Fruit fly (Drosophila melanogaster) whole organism, embryonic: ENCODE results near the gene CG17612.

Source experiments
- Atf6 ChIP-seq: fragments of 200-800 bp; sonication (Bioruptor generic); IDR thresholded peaks from 2 replicates; pipeline ENCODE4 v1.3.6; 2022; ENCODE audit warnings: missing biosample characterization, missing genetic modification characterization
- Bdp1 ChIP-seq: fragments of 200-800 bp; sonication (Bioruptor generic); optimal IDR thresholded peaks from 3 replicates; lab custom pipeline; 2016; ENCODE audit warnings: missing biosample characterization, missing genetic modification characterization
- C15 ChIP-seq: fragments of 200-800 bp; sonication (Bioruptor generic); IDR thresholded peaks from 3 replicates; pipeline ENCODE4 v1.3.6; 2022; ENCODE audit warnings: missing biosample characterization, missing genetic modification characterization
- CG10321 ChIP-seq: fragments of 200-800 bp; sonication (Bioruptor generic); IDR thresholded peaks from 2 replicates; pipeline ENCODE4 v1.3.6; 2022; ENCODE audit warnings: missing biosample characterization, missing genetic modification characterization
- CG14014 ChIP-seq: fragments of 200-800 bp; sonication (Bioruptor generic); IDR thresholded peaks from 2 replicates; pipeline ENCODE4 v1.3.6; 2022; ENCODE audit warnings: missing biosample characterization, missing genetic modification characterization
- CG14667 ChIP-seq: fragments of 200-800 bp; sonication (Bioruptor generic); IDR thresholded peaks from 2 replicates; pipeline ENCODE4 v1.3.6; 2022; ENCODE audit warnings: missing biosample characterization, missing genetic modification characterization
- CG15601 ChIP-seq: fragments of 200-800 bp; sonication (Bioruptor generic); optimal IDR thresholded peaks from 3 replicates; lab custom pipeline; 2019; ENCODE audit warnings: missing biosample characterization, mild to moderate bottlenecking, missing genetic modification characterization, moderate library complexity
- CG17328 ChIP-seq: fragments of 200-800 bp; sonication (Bioruptor generic); IDR thresholded peaks from 2 replicates; pipeline ENCODE4 v1.3.6; 2022; ENCODE audit warnings: missing biosample characterization, missing genetic modification characterization
- CG17612 ChIP-seq: fragments of 200-800 bp; sonication (Bioruptor generic); IDR thresholded peaks from 2 replicates; pipeline ENCODE4 v1.3.6; 2022; ENCODE audit warnings: missing biosample characterization, missing genetic modification characterization
- CG2199 ChIP-seq: fragments of 200-800 bp; sonication (Bioruptor generic); IDR thresholded peaks from 3 replicates; pipeline ENCODE4 v1.3.6; 2022; ENCODE audit warnings: missing biosample characterization, missing genetic modification characterization
- CG4617 ChIP-seq: fragments of 200-800 bp; sonication (Bioruptor generic); optimal IDR thresholded peaks from 3 replicates; lab custom pipeline; 2016; ENCODE audit warnings: missing biosample characterization, missing genetic modification characterization, borderline replicate concordance
- CG6791 ChIP-seq: fragments of 200-800 bp; sonication (Bioruptor generic); IDR thresholded peaks from 3 replicates; pipeline ENCODE4 v1.3.6; 2022; ENCODE audit warnings: missing biosample characterization, missing genetic modification characterization; ENCODE audit not compliant: partially characterized antibody
- CG9215 ChIP-seq: fragments of 200-800 bp; sonication (Bioruptor generic); IDR thresholded peaks from 2 replicates; pipeline ENCODE4 v1.3.6; 2022; ENCODE audit warnings: missing biosample characterization, missing genetic modification characterization
- CG9437 ChIP-seq: fragments of 200-800 bp; sonication (Bioruptor generic); optimal IDR thresholded peaks from 2 replicates; lab custom pipeline; 2018; ENCODE audit warnings: missing biosample characterization, mild to moderate bottlenecking, missing genetic modification characterization
- Dip2 ChIP-seq: fragments of 200-800 bp; sonication (Bioruptor generic); IDR thresholded peaks from 2 replicates; pipeline ENCODE4 v1.3.6; 2022; ENCODE audit warnings: missing biosample characterization, missing genetic modification characterization
- Ets65A ChIP-seq: fragments of 200-800 bp; sonication (Bioruptor generic); peaks from one replicate; lab custom pipeline; 2016; ENCODE audit warnings: missing biosample characterization, missing genetic modification characterization
- H2.0 ChIP-seq: fragments of 200-800 bp; sonication (Bioruptor generic); IDR thresholded peaks from 2 replicates; pipeline ENCODE4 v1.3.6; 2022; ENCODE audit warnings: missing biosample characterization, missing genetic modification characterization
- Lim3 ChIP-seq: fragments of 200-800 bp; sonication (Bioruptor generic); IDR thresholded peaks from 2 replicates; pipeline ENCODE4 v1.3.6; 2022; ENCODE audit warnings: missing biosample characterization, missing genetic modification characterization
- Med ChIP-seq: fragments of 200-800 bp; sonication (Bioruptor generic); peaks from one replicate; lab custom pipeline; 2016; ENCODE audit warnings: missing biosample characterization, missing genetic modification characterization, mild to moderate bottlenecking, inconsistent platforms, moderate library complexity
- NFAT ChIP-seq: fragments of 200-800 bp; sonication (Bioruptor generic); IDR thresholded peaks from 2 replicates; pipeline ENCODE4 v1.3.6; 2022; ENCODE audit warnings: missing biosample characterization, missing genetic modification characterization
- Nf-YA ChIP-seq: fragments of 200-800 bp; sonication (Bioruptor generic); IDR thresholded peaks from 2 replicates; pipeline ENCODE4 v1.3.6; 2022; ENCODE audit warnings: missing biosample characterization, missing genetic modification characterization
- Nf-YB ChIP-seq: fragments of 200-800 bp; sonication (Bioruptor generic); optimal IDR thresholded peaks from 3 replicates; lab custom pipeline; 2019; ENCODE audit warnings: missing biosample characterization, mild to moderate bottlenecking, missing genetic modification characterization, moderate library complexity
- Oaz ChIP-seq: fragments of 200-800 bp; sonication (Bioruptor generic); IDR thresholded peaks from 2 replicates; pipeline ENCODE4 v1.3.6; 2022; ENCODE audit warnings: missing biosample characterization, missing genetic modification characterization
- Optix ChIP-seq: fragments of 200-800 bp; sonication (Bioruptor generic); IDR thresholded peaks from 3 replicates; pipeline ENCODE4 v1.3.6; 2022; ENCODE audit warnings: missing biosample characterization, missing genetic modification characterization
- Six4 ChIP-seq: fragments of 200-800 bp; sonication (Bioruptor generic); optimal IDR thresholded peaks from 2 replicates; lab custom pipeline; 2016; ENCODE audit warnings: missing biosample characterization, missing genetic modification characterization
- ase ChIP-seq: fragments of 200-800 bp; sonication (Bioruptor generic); IDR thresholded peaks from 3 replicates; pipeline ENCODE4 v1.3.6; 2022; ENCODE audit warnings: missing biosample characterization, missing genetic modification characterization
- bbx ChIP-seq: fragments of 200-800 bp; sonication (Bioruptor generic); IDR thresholded peaks from 2 replicates; pipeline ENCODE4 v1.3.6; 2022; ENCODE audit warnings: missing biosample characterization, missing genetic modification characterization; ENCODE audit not compliant: partially characterized antibody
- chinmo ChIP-seq: fragments of 200-800 bp; sonication (Bioruptor generic); IDR thresholded peaks from 4 replicates; pipeline ENCODE4 v1.3.6; 2022; ENCODE audit warnings: missing biosample characterization, missing genetic modification characterization; ENCODE audit not compliant: partially characterized antibody
- dpn ChIP-seq, 2 experiments: fragments of 200-800 bp; sonication (Bioruptor generic); optimal IDR thresholded peaks; 3 replicates each; lab custom pipeline; 2016; ENCODE audit warnings: missing biosample characterization in 2 of 2, missing genetic modification characterization in 2 of 2
- ems ChIP-seq: fragments of 200-800 bp; sonication (Bioruptor generic); optimal IDR thresholded peaks from 3 replicates; lab custom pipeline; 2016; ENCODE audit warnings: missing biosample characterization, missing genetic modification characterization
- gro ChIP-seq: fragments of 200-800 bp; sonication (Bioruptor generic); optimal IDR thresholded peaks from 2 replicates; lab custom pipeline; 2016; ENCODE audit warnings: missing biosample characterization, missing genetic modification characterization
- hb ChIP-seq: fragments of 200-800 bp; sonication (Bioruptor generic); IDR thresholded peaks from 3 replicates; pipeline ENCODE4 v1.3.6; 2022; ENCODE audit warnings: missing biosample characterization, missing genetic modification characterization; ENCODE audit not compliant: partially characterized antibody
- ind ChIP-seq: fragments of 200-800 bp; sonication (Bioruptor generic); optimal IDR thresholded peaks from 3 replicates; lab custom pipeline; 2016; ENCODE audit warnings: missing biosample characterization, missing genetic modification characterization
- kah ChIP-seq: fragments of 200-800 bp; sonication (Bioruptor generic); optimal IDR thresholded peaks from 2 replicates; lab custom pipeline; 2018; ENCODE audit warnings: missing biosample characterization, mild to moderate bottlenecking, missing genetic modification characterization
- knrl ChIP-seq: fragments of 200-800 bp; sonication (Bioruptor generic); IDR thresholded peaks from 3 replicates; pipeline ENCODE4 v1.3.6; 2022; ENCODE audit warnings: missing biosample characterization, missing genetic modification characterization; ENCODE audit not compliant: partially characterized antibody
- lab ChIP-seq: fragments of 200-800 bp; sonication (Bioruptor generic); optimal IDR thresholded peaks from 3 replicates; lab custom pipeline; 2017; ENCODE audit warnings: missing biosample characterization, missing genetic modification characterization, mild to moderate bottlenecking, moderate library complexity, missing genetic modification reagents
- lmd ChIP-seq: fragments of 200-800 bp; sonication (Bioruptor generic); IDR thresholded peaks from 2 replicates; pipeline ENCODE4 v1.3.6; 2022; ENCODE audit warnings: missing biosample characterization, missing genetic modification characterization
- lov ChIP-seq, 2 experiments: fragments of 200-800 bp in 1 of 2; fragments of >200 bp in 1 of 2; sonication (Bioruptor generic) in 1 of 2; IDR thresholded peaks in 1 of 2; optimal IDR thresholded peaks in 1 of 2; 2 replicates in 1 of 2; 3 replicates in 1 of 2; pipeline versions ENCODE4 v1.3.6 to Lab custom; 2017 to 2022; ENCODE audit warnings: missing biosample characterization in 1 of 2, missing genetic modification characterization in 1 of 2
- mirr ChIP-seq: fragments of 200-800 bp; sonication (Bioruptor generic); optimal IDR thresholded peaks from 3 replicates; lab custom pipeline; 2018; ENCODE audit warnings: missing biosample characterization, mild to moderate bottlenecking, missing genetic modification characterization
- mld ChIP-seq: fragments of 200-800 bp; sonication (Bioruptor generic); IDR thresholded peaks from 3 replicates; pipeline ENCODE4 v1.3.6; 2022; ENCODE audit warnings: missing biosample characterization, missing genetic modification characterization; ENCODE audit not compliant: partially characterized antibody
- pb ChIP-seq: fragments of 200-800 bp; sonication (Bioruptor generic); optimal IDR thresholded peaks from 3 replicates; lab custom pipeline; 2016; ENCODE audit warnings: missing biosample characterization, missing genetic modification characterization
- sisA ChIP-seq: fragments of 200-800 bp; sonication (Bioruptor generic); IDR thresholded peaks from 2 replicates; pipeline ENCODE4 v1.3.6; 2022; ENCODE audit warnings: missing biosample characterization, missing genetic modification characterization
- slbo ChIP-seq: fragments of 200-800 bp; sonication (Bioruptor generic); IDR thresholded peaks from 2 replicates; pipeline ENCODE4 v1.3.6; 2022; ENCODE audit warnings: missing biosample characterization, missing genetic modification characterization
- slp2 ChIP-seq: fragments of 200-800 bp; sonication (Bioruptor generic); optimal IDR thresholded peaks from 2 replicates; lab custom pipeline; 2016; ENCODE audit warnings: missing biosample characterization, missing genetic modification characterization
- ssp ChIP-seq: fragments of 200-800 bp; sonication (Bioruptor generic); IDR thresholded peaks from 2 replicates; pipeline ENCODE4 v1.3.6; 2022; ENCODE audit warnings: missing biosample characterization, missing genetic modification characterization
- tna ChIP-seq: fragments of 200-800 bp; sonication (Bioruptor generic); IDR thresholded peaks from 2 replicates; pipeline ENCODE4 v1.3.6; 2022; ENCODE audit warnings: missing biosample characterization, missing genetic modification characterization; ENCODE audit not compliant: partially characterized antibody
- vvl ChIP-seq: fragments of 200-800 bp; sonication (Bioruptor generic); IDR thresholded peaks from 2 replicates; pipeline ENCODE4 v1.3.6; 2022; ENCODE audit warnings: missing biosample characterization, missing genetic modification characterization
- zen2 ChIP-seq: fragments of 200-800 bp; sonication (Bioruptor generic); IDR thresholded peaks from 3 replicates; pipeline ENCODE4 v1.3.6; 2022; ENCODE audit warnings: missing biosample characterization, missing genetic modification characterization; ENCODE audit not compliant: partially characterized antibody
- zfh1 ChIP-seq: fragments of 200-800 bp; sonication (Bioruptor generic); IDR thresholded peaks from 3 replicates; pipeline ENCODE4 v1.3.6; 2022; ENCODE audit warnings: missing biosample characterization, missing genetic modification characterization

The CG17612 gene

dm6 chr2L:4418819-4419218 lies 36.3 kb upstream of the CG17612 start (continued):
- peak; percentile 50; the same call in 1 of the 3 replicates for TF ChIP-seq hb
- TF ChIP-seq CG4617 (GFP tag; lab: Kevin White, UChicago): no peak
- TF ChIP-seq CG6791 (GFP tag; lab: Robert Waterston, UW): peak; percentile 77
- no peak for TF ChIP-seq Six4 (GFP tag; lab: Kevin White, UChicago)
- peak; percentile 67 for TF ChIP-seq bbx
- TF ChIP-seq mld (GFP tag; lab: Robert Waterston, UW): no peak
- no peak for TF ChIP-seq pb (GFP tag; lab: Kevin White, UChicago)
- TF ChIP-seq tna: peak; percentile 21; the same call in 1 of the 2 replicates
- TF ChIP-seq CG9215: no peak
- TF ChIP-seq Bdp1 (GFP tag; lab: Kevin White, UChicago): peak; percentile 93
- TF ChIP-seq knrl: peak; percentile 42; the same call in 1 of the 3 replicates
- peak; percentile 42; the same call in 2 of the 3 replicates for TF ChIP-seq zen2 (GFP tag; lab: Robert Waterston, UW)

dm6 chr2L:4417982-4418381 lies 35.4 kb upstream of the CG17612 start:
- TF ChIP-seq ind (peak; percentile 32), dpn (GFP tag; optimal IDR thresholded peaks at IDR 0.05; lab: Kevin White, UChicago) (peak in 1 of 2 experiments; percentile 4), CG14667 (peak; percentile 32; the same call in 1 of the 2 replicates), Lim3 (GFP tag; lab: Robert Waterston, UW) (0 out of 2 replicates have a peak, but pooled peaks have one; percentile 17), Atf6 (GFP tag; lab: Robert Waterston, UW) (0 out of 2 replicates have a peak, but pooled peaks have one; percentile 28), Med (GFP tag; lab: Kevin White, UChicago) (peak; percentile 52), Ets65A (peak; percentile 78), vvl (GFP tag; lab: Robert Waterston, UW) (peak; percentile 27; the same call in 1 of the 2 replicates), ase (GFP tag; lab: Robert Waterston, UW) (peak; percentile 45; the same call in 1 of the 3 replicates), slp2 (GFP tag; lab: Kevin White, UChicago) (no peak), lov (optimal IDR thresholded peaks at IDR 0.05; lab: Kevin White, UChicago) (no peak), lov (GFP tag; IDR thresholded peaks at IDR 0.05; lab: Robert Waterston, UW) (0 out of 3 replicates have a peak, but pooled peaks have one; percentile 51), ssp (GFP tag; lab: Robert Waterston, UW) (0 out of 2 replicates have a peak, but pooled peaks have one; percentile 22), sisA (0 out of 2 replicates have a peak, but pooled peaks have one; percentile 24), chinmo (GFP tag; lab: Robert Waterston, UW) (0 out of 4 replicates have a peak, but pooled peaks have one; percentile 49), Nf-YA (GFP tag; lab: Robert Waterston, UW) (0 out of 2 replicates have a peak, but pooled peaks have one; percentile 8), CG17328 (GFP tag; lab: Robert Waterston, UW) (0 out of 2 replicates have a peak, but pooled peaks have one; percentile 12), H2.0 (GFP tag; lab: Robert Waterston, UW) (0 out of 2 replicates have a peak, but pooled peaks have one; percentile 35), lmd (GFP tag; lab: Robert Waterston, UW) (peak; percentile 53), CG10321 (0 out of 2 replicates have a peak, but pooled peaks have one; percentile 12), Optix (GFP tag; lab: Robert Waterston, UW) (peak; percentile 32; the same call in 1 of the 3 replicates), kah (peak; percentile 94), CG17612 (peak; percentile 65; the same call in 1 of the 2 replicates), CG9437 (GFP tag; lab: Kevin White, UChicago) (no peak), slbo (peak; percentile 27; the same call in 1 of the 2 replicates), gro (GFP tag; lab: Kevin White, UChicago) (no peak), ems (no peak), CG14014 (GFP tag; lab: Robert Waterston, UW) (no peak), CG15601 (tag; lab: Kevin White, UChicago) (no peak), Nf-YB (GFP tag; lab: Kevin White, UChicago) (no peak), C15 (GFP tag; lab: Robert Waterston, UW) (0 out of 3 replicates have a peak, but pooled peaks have one; percentile 31), mirr (GFP tag; lab: Kevin White, UChicago) (peak; percentile 7), Oaz (0 out of 2 replicates have a peak, but pooled peaks have one; percentile 27), lab (GFP tag; lab: Kevin White, UChicago) (peak; percentile 18), zfh1 (0 out of 3 replicates have a peak, but pooled peaks have one; percentile 16), CG2199 (GFP tag; lab: Robert Waterston, UW) (no peak), Dip2 (GFP tag; lab: Robert Waterston, UW) (peak; percentile 91), NFAT (0 out of 2 replicates have a peak, but pooled peaks have one; percentile 23)
